Worm (Caenorhabditis elegans): ENCODE data around the gene srr-2.

The srr-2 gene

DNA sequence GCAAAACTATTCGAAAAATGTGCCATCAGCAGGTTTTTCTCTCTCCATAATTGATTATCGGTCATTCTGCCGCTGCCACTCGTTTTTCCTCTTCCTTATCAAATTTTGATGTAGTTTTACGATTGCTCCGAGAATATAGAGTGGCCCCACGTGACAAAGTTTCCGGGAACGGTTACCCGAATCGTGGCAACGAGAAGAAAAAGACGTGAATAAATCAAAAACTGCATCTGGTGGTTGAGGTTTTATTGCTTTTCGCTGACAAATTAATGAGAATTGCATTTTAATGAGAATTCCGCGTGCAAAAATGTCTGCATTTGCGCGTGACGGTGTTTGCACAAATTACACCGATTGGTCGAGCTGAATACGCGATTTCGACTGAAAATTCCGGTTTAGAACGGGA, 11.5 kb downstream of the srr-2 start:
- no peak for TF ChIP-seq F13C5.2 (tag; optimal IDR thresholded peaks at IDR 0.05)
- no peak for TF ChIP-seq ets-7 (tag; optimal IDR thresholded peaks at IDR 0.05)
- TF ChIP-seq ceh-36 (tag; optimal IDR thresholded peaks at IDR 0.05) = no peak
- TF ChIP-seq tbx-37 (GFP tag; conservative IDR thresholded peaks at IDR 0.05) = no peak
- TF ChIP-seq tra-4 (tag; optimal IDR thresholded peaks at IDR 0.05) = no peak
- no peak for TF ChIP-seq ceh-13 (GFP tag; optimal IDR thresholded peaks at IDR 0.05)
- no peak for TF ChIP-seq scrt-1 (GFP tag; IDR thresholded peaks at IDR 0.05)
- no peak for TF ChIP-seq hnd-1 (tag; optimal IDR thresholded peaks at IDR 0.05)
- no peak for TF ChIP-seq tbx-11 (GFP tag; IDR thresholded peaks at IDR 0.05)
- no peak for TF ChIP-seq ama-1 (optimal IDR thresholded peaks at IDR 0.05)
- no peak for TF ChIP-seq aly-1 (tag; optimal IDR thresholded peaks at IDR 0.05)
- no peak for TF ChIP-seq hmbx-1 (tag; optimal IDR thresholded peaks at IDR 0.05)
- no peak for TF ChIP-seq hmg-4 (GFP tag; optimal IDR thresholded peaks at IDR 0.05)
- TF ChIP-seq sea-1 (GFP tag; conservative IDR thresholded peaks at IDR 0.05) = no peak
- no peak for TF ChIP-seq pes-1 (GFP tag; IDR thresholded peaks at IDR 0.05)
- TF ChIP-seq B0310.2 (tag; optimal IDR thresholded peaks at IDR 0.05) = no peak

- TF ChIP-seq hmbx-1 (tag; optimal IDR thresholded peaks at IDR 0.05) (no peak), hnd-1 (tag; optimal IDR thresholded peaks at IDR 0.05) (no peak), pes-1 (GFP tag; IDR thresholded peaks at IDR 0.05) (no peak), tbx-11 (GFP tag; IDR thresholded peaks at IDR 0.05) (no peak), ama-1 (optimal IDR thresholded peaks at IDR 0.05) (no peak), F13C5.2 (tag; optimal IDR thresholded peaks at IDR 0.05) (no peak)
These were observed 13.7 kb downstream of the srr-2 start, which contains the start of gene Y39B6A.1 for ce11 chrV:19203299-19203698. Gene Y39B6A.1, minus strand, starts transcription at chrV:19203607.

DNA sequence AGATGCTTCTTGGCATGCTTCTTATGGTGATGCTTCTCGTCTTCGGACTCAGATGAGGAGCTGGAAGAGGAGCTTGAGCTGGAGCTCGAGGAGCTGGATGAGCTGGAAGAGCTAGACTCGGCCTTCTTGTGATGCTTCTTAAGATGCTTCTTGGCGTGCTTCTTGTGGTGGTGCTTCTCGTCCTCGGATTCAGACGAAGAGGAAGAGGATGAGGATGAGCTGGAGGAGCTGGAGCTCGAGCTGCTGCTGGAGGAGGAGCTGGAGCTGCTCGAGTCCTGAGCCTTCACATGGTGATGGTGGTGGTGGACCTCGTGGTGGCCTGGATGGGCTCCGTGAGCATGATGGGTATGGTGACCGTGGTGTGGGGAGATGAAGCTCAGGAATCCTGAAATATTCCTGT, 14.2 kb downstream of the srr-2 start:
- TF ChIP-seq ceh-13 (GFP tag; optimal IDR thresholded peaks at IDR 0.05) (no peak), ceh-36 (tag; optimal IDR thresholded peaks at IDR 0.05) (no peak), tbx-37 (GFP tag; conservative IDR thresholded peaks at IDR 0.05) (no peak)

DNA sequence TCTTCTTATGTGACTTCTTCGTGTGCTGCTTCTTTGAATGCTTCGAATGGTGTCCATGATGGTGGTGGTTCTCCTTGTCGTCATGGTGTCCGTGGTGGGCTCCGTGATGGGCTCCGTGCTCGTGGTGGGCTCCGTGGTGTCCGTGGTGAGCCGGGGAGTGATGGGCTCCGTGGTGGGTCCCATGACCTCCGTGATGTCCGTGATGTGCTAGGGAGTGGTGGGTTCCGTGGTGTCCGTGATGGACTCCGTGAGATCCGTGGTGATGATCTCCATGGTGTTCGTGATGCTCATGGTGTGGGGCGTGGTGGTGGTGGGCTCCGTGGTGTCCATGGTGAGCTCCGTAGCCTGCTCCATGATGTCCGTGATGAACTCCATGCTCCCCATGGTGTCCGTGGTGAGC, 15.8 kb downstream of the srr-2 start:
- no peak for TF ChIP-seq flt-1 (GFP tag; IDR thresholded peaks at IDR 0.05)
- TF ChIP-seq ceh-36 (tag; optimal IDR thresholded peaks at IDR 0.05) = no peak
- no peak for TF ChIP-seq aly-1 (tag; optimal IDR thresholded peaks at IDR 0.05)
- no peak for TF ChIP-seq B0310.2 (tag; optimal IDR thresholded peaks at IDR 0.05)

DNA sequence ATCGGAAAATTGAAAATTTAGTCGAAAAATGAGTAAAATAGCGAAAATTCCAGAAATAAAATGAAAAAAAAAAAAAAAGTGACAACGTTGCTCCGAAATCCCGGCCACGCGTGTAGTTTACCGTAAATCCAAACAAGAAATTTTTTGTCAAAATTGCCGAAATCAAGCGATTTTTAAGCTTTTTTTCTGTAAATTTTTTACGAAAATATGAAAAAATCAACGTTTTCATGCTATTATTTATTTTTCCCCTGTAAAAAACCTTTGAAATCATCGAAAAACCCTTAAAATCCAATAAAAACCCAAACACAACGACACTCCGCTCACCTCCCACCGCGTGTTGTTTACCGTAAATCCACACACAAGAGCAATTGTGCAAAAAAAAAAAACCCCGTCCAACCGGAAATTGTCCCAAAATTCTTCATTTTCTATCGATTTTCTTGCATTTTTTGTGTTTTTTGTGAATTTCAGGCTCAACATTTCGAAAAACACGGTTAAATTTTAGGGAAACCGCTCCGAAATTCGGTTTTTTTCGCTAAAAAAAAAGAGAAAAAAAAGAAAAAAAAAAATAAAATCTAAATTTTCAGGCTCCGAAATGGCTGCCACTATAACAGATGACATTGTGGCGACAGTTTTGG, 26.9 kb downstream of the srr-2 start, which contains the start of the genes Y39B6A.3 and pph-5:
Gene Y39B6A.3, minus strand, starts transcription at position 51 of the 635 bp plus-strand sequence.
Gene pph-5, plus strand, starts transcription at position 585 of the 635 bp plus-strand sequence.
- TF ChIP-seq ceh-13 (GFP tag; optimal IDR thresholded peaks at IDR 0.05) (no peak), tra-4 (tag; optimal IDR thresholded peaks at IDR 0.05) (no peak), ceh-36 (tag; optimal IDR thresholded peaks at IDR 0.05) (no peak), F13C5.2 (tag; optimal IDR thresholded peaks at IDR 0.05) (peak; percentile 28), tbx-11 (GFP tag; IDR thresholded peaks at IDR 0.05) (0 out of 2 replicates have a peak, but pooled peaks have one; percentile 11)

DNA sequence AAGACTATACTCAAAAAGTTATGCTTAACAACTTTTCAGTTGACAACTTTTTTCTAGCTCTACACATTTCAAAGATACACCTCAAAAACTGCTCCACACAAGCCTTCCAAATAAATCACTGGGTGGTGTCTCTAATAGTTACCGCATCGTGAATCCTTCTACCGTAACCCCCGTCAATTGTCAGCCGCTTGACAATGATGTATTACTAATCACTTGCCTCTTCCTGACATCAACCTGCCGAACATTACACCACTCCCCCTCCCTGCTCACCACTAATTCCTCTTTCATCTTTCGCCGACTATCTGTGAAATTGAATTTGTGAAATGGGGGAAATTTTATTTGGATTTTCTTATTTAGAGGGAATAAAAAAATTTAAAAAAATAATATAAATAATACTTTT, 35.3 kb downstream of the srr-2 start:
- TF ChIP-seq hmg-4 (GFP tag; optimal IDR thresholded peaks at IDR 0.05) (no peak), F13C5.2 (tag; optimal IDR thresholded peaks at IDR 0.05) (no peak), ama-1 (optimal IDR thresholded peaks at IDR 0.05) (no peak), aly-1 (tag; optimal IDR thresholded peaks at IDR 0.05) (no peak), hmbx-1 (tag; optimal IDR thresholded peaks at IDR 0.05) (no peak), ceh-13 (GFP tag; optimal IDR thresholded peaks at IDR 0.05) (no peak), sea-1 (GFP tag; conservative IDR thresholded peaks at IDR 0.05) (no peak), scrt-1 (GFP tag; IDR thresholded peaks at IDR 0.05) (no peak), ceh-36 (tag; optimal IDR thresholded peaks at IDR 0.05) (no peak), B0310.2 (tag; optimal IDR thresholded peaks at IDR 0.05) (no peak), flt-1 (GFP tag; IDR thresholded peaks at IDR 0.05) (no peak)

ce11 chrV:19178896-19179295, 38.1 kb downstream of the srr-2 start:
- TF ChIP-seq scrt-1 (GFP tag; IDR thresholded peaks at IDR 0.05) (no peak), hnd-1 (tag; optimal IDR thresholded peaks at IDR 0.05) (no peak), ama-1 (optimal IDR thresholded peaks at IDR 0.05) (no peak), tbx-11 (GFP tag; IDR thresholded peaks at IDR 0.05) (no peak), aly-1 (tag; optimal IDR thresholded peaks at IDR 0.05) (no peak), B0310.2 (tag; optimal IDR thresholded peaks at IDR 0.05) (no peak), flt-1 (GFP tag; IDR thresholded peaks at IDR 0.05) (no peak), ceh-36 (tag; optimal IDR thresholded peaks at IDR 0.05) (no peak), hmbx-1 (tag; optimal IDR thresholded peaks at IDR 0.05) (no peak), tra-4 (tag; optimal IDR thresholded peaks at IDR 0.05) (no peak), ceh-13 (GFP tag; optimal IDR thresholded peaks at IDR 0.05) (no peak), ets-7 (tag; optimal IDR thresholded peaks at IDR 0.05) (no peak)

DNA sequence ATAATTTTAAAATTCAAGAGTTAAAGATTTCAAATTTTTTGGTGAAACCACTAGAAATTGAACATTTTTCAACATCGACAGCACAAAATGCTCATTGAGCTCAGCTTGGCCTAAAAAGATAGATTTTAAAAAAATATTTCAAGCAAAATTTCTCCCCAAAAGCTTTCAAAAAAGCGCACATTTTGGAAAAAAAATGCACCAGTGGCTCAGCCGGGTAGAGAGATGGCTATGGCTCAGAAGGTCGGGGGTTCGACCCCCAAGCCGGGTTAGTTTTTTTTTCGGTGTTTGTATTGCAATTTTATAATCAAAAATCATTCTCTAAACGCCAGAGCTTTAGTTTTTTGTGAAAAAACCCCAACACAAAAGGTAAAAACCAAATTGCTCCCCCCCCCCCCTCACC, 39.2 kb downstream of the srr-2 start:
- TF ChIP-seq hmg-4 (GFP tag; optimal IDR thresholded peaks at IDR 0.05) (no peak), flt-1 (GFP tag; IDR thresholded peaks at IDR 0.05) (no peak), hnd-1 (tag; optimal IDR thresholded peaks at IDR 0.05) (no peak), tbx-11 (GFP tag; IDR thresholded peaks at IDR 0.05) (no peak), pes-1 (GFP tag; IDR thresholded peaks at IDR 0.05) (no peak), tbx-37 (GFP tag; conservative IDR thresholded peaks at IDR 0.05) (no peak), aly-1 (tag; optimal IDR thresholded peaks at IDR 0.05) (no peak), ets-7 (tag; optimal IDR thresholded peaks at IDR 0.05) (no peak), scrt-1 (GFP tag; IDR thresholded peaks at IDR 0.05) (no peak), sea-1 (GFP tag; conservative IDR thresholded peaks at IDR 0.05) (no peak), ama-1 (optimal IDR thresholded peaks at IDR 0.05) (no peak), F13C5.2 (tag; optimal IDR thresholded peaks at IDR 0.05) (no peak), hmbx-1 (tag; optimal IDR thresholded peaks at IDR 0.05) (no peak), ceh-36 (tag; optimal IDR thresholded peaks at IDR 0.05) (no peak)
